Worm (Caenorhabditis elegans): Measurements from ENCODE around the gene pmt-2.

DNA sequence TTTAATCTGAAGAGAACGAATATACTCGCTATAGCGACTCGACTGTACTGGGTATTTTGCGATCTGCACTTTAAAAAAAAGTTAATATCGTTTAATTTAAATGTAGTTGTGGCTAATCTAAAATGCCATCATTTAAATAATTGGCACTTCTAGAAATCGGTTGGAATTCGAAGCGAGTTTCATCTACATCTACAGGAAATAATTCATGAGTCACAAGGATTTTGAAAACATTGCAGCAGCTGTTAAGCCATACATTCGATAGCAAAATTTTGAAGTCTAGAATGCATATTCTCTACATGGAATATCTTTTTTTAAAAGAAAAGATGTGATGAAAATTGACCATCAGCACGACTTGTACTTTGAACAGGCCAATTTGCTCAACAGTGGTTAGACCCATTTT, 47.8 kb upstream of the pmt-2 start:
- TF ChIP-seq egl-5 (tag; optimal IDR thresholded peaks at IDR 0.05) (no peak), hmg-11 (tag; optimal IDR thresholded peaks at IDR 0.05) (no peak), nhr-23 (tag; optimal IDR thresholded peaks at IDR 0.05) (no peak), unc-62 (GFP tag; optimal IDR thresholded peaks at IDR 0.05) (no peak), nhr-76 (tag; optimal IDR thresholded peaks at IDR 0.05) (no peak), ceh-82 (tag; optimal IDR thresholded peaks at IDR 0.05) (no peak), ZK546.5 (tag; optimal IDR thresholded peaks at IDR 0.05) (no peak), fos-1 (tag; optimal IDR thresholded peaks at IDR 0.05) (no peak), R02D3.7 (tag; optimal IDR thresholded peaks at IDR 0.05) (no peak), nhr-12 (tag; optimal IDR thresholded peaks at IDR 0.05) (no peak), lsy-12 (tag; optimal IDR thresholded peaks at IDR 0.05) (no peak), jun-1 (tag; optimal IDR thresholded peaks at IDR 0.05) (no peak), elt-1 (tag; optimal IDR thresholded peaks at IDR 0.05) (no peak), pqm-1 (tag; optimal IDR thresholded peaks at IDR 0.05) (no peak)

Data from whole organism, L3 larva.